Fruit fly (Drosophila melanogaster) whole organism, embryonic: Measurements from ENCODE around the gene rdog.

Experiments
- B-H1 ChIP-seq: fragments of 200-800 bp; sonication (Bioruptor generic); IDR thresholded peaks from 3 replicates; pipeline ENCODE4 v1.3.6; 2022; ENCODE audit warnings: missing biosample characterization, missing genetic modification characterization
- CG11696 ChIP-seq: fragments of 200-800 bp; sonication (Bioruptor generic); IDR thresholded peaks from 2 replicates; pipeline ENCODE4 v1.3.6; 2022; ENCODE audit warnings: missing biosample characterization, missing genetic modification characterization
- CG12219 ChIP-seq: fragments of 200-800 bp; sonication (Bioruptor generic); optimal IDR thresholded peaks from 3 replicates; lab custom pipeline; 2018; ENCODE audit warnings: missing biosample characterization, mild to moderate bottlenecking, missing genetic modification characterization
- CG13424 ChIP-seq: fragments of 200-800 bp; sonication (Bioruptor generic); optimal IDR thresholded peaks from 2 replicates; lab custom pipeline; 2019; ENCODE audit warnings: missing biosample characterization, mild to moderate bottlenecking, missing genetic modification characterization, moderate library complexity
- CG15269 ChIP-seq: fragments of 200-800 bp; sonication (Bioruptor generic); optimal IDR thresholded peaks from 2 replicates; lab custom pipeline; 2018; ENCODE audit warnings: missing biosample characterization, mild to moderate bottlenecking, missing genetic modification characterization, moderate library complexity
- CG15696 ChIP-seq: fragments of 200-800 bp; sonication (Bioruptor generic); optimal IDR thresholded peaks from 2 replicates; lab custom pipeline; 2019; ENCODE audit warnings: missing biosample characterization, mild to moderate bottlenecking, missing genetic modification characterization, moderate library complexity
- CG16863 ChIP-seq: fragments of 200-800 bp; sonication (Bioruptor generic); optimal IDR thresholded peaks from 3 replicates; lab custom pipeline; 2016; ENCODE audit warnings: missing biosample characterization, missing genetic modification characterization
- CG17385 ChIP-seq: fragments of 200-800 bp; sonication (Bioruptor generic); optimal IDR thresholded peaks from 3 replicates; lab custom pipeline; 2018; ENCODE audit warnings: missing biosample characterization, mild to moderate bottlenecking, missing genetic modification characterization
- CG17802 ChIP-seq: fragments of 200-800 bp; sonication (Bioruptor generic); optimal IDR thresholded peaks from 2 replicates; lab custom pipeline; 2018; ENCODE audit warnings: missing biosample characterization, mild to moderate bottlenecking, missing genetic modification characterization, moderate library complexity
- CG17829 ChIP-seq: fragments of 200-800 bp; optimal IDR thresholded peaks from 2 replicates; lab custom pipeline; 2019; ENCODE audit warnings: missing biosample characterization, mild to moderate bottlenecking, missing genetic modification characterization, moderate library complexity
- CG17912 ChIP-seq: fragments of 200-800 bp; sonication (Bioruptor generic); optimal IDR thresholded peaks from 2 replicates; lab custom pipeline; 2018; ENCODE audit warnings: missing biosample characterization, mild to moderate bottlenecking, missing genetic modification characterization
- CG18262 ChIP-seq: fragments of 200-800 bp; optimal IDR thresholded peaks from 3 replicates; lab custom pipeline; 2019; ENCODE audit warnings: missing biosample characterization, mild to moderate bottlenecking, missing genetic modification characterization, moderate library complexity
- CG18764 ChIP-seq: fragments of 200-800 bp; sonication (Bioruptor generic); optimal IDR thresholded peaks from 3 replicates; lab custom pipeline; 2016; ENCODE audit warnings: missing biosample characterization, missing genetic modification characterization
- CG2202 ChIP-seq: fragments of 200-800 bp; sonication (Bioruptor generic); optimal IDR thresholded peaks from 2 replicates; lab custom pipeline; 2018; ENCODE audit warnings: missing biosample characterization, mild to moderate bottlenecking, missing genetic modification characterization
- CG3065 ChIP-seq: fragments of 200-800 bp; sonication (Bioruptor generic); optimal IDR thresholded peaks from 2 replicates; lab custom pipeline; 2016; ENCODE audit warnings: missing biosample characterization, missing genetic modification characterization
- CG33557 ChIP-seq: fragments of 200-800 bp; sonication (Bioruptor generic); optimal IDR thresholded peaks from 2 replicates; lab custom pipeline; 2019; ENCODE audit warnings: missing biosample characterization, mild to moderate bottlenecking, missing genetic modification characterization, moderate library complexity
- CG42726 ChIP-seq: fragments of 200-800 bp; sonication (Bioruptor generic); IDR thresholded peaks from 2 replicates; pipeline ENCODE4 v1.3.6; 2022; ENCODE audit warnings: missing biosample characterization, missing genetic modification characterization; ENCODE audit not compliant: partially characterized antibody
- CG4360 ChIP-seq: fragments of 200-800 bp; sonication (Bioruptor generic); IDR thresholded peaks from 2 replicates; pipeline ENCODE4 v1.3.6; 2022; ENCODE audit warnings: missing biosample characterization, missing genetic modification characterization
- CG4707 ChIP-seq: fragments of 200-800 bp; sonication (Bioruptor generic); optimal IDR thresholded peaks from 2 replicates; lab custom pipeline; 2018; ENCODE audit warnings: missing biosample characterization, mild to moderate bottlenecking, missing genetic modification characterization, moderate library complexity
- CG6813 ChIP-seq: fragments of 200-800 bp; sonication (Bioruptor generic); optimal IDR thresholded peaks from 2 replicates; lab custom pipeline; 2017; ENCODE audit warnings: missing biosample characterization, missing genetic modification characterization, mild to moderate bottlenecking, moderate library complexity, missing genetic modification reagents
- CG6854 ChIP-seq: fragments of 200-800 bp; sonication (Bioruptor generic); optimal IDR thresholded peaks from 3 replicates; lab custom pipeline; 2017; ENCODE audit warnings: missing biosample characterization, mild to moderate bottlenecking, missing genetic modification characterization
- CG7357 ChIP-seq: fragments of 200-800 bp; sonication (Bioruptor generic); IDR thresholded peaks from 3 replicates; pipeline ENCODE4 v1.3.6; 2022; ENCODE audit warnings: missing biosample characterization, missing genetic modification characterization
- CG7745 ChIP-seq: fragments of 200-800 bp; sonication (Bioruptor generic); optimal IDR thresholded peaks from 2 replicates; lab custom pipeline; 2018; ENCODE audit warnings: missing biosample characterization, mild to moderate bottlenecking, missing genetic modification characterization, moderate library complexity
- CG9932 ChIP-seq: fragments of 200-800 bp; sonication (Bioruptor generic); IDR thresholded peaks from 2 replicates; pipeline ENCODE4 v1.3.6; 2022; ENCODE audit warnings: missing biosample characterization, missing genetic modification characterization
- Dref ChIP-seq: fragments of 200-800 bp; sonication (Bioruptor generic); IDR thresholded peaks from 2 replicates; pipeline ENCODE4 v1.3.6; 2022; ENCODE audit warnings: missing biosample characterization, missing genetic modification characterization
- Fer2 ChIP-seq: fragments of 200-800 bp; sonication (Bioruptor generic); optimal IDR thresholded peaks from 2 replicates; lab custom pipeline; 2018; ENCODE audit warnings: missing biosample characterization, mild to moderate bottlenecking, missing genetic modification characterization, moderate library complexity
- PHDP ChIP-seq: fragments of 200-800 bp; sonication (Bioruptor generic); optimal IDR thresholded peaks from 3 replicates; lab custom pipeline; 2018; ENCODE audit warnings: missing biosample characterization, mild to moderate bottlenecking, missing genetic modification characterization, moderate library complexity
- Rx ChIP-seq: fragments of 200-800 bp; sonication (Bioruptor generic); IDR thresholded peaks from 2 replicates; pipeline ENCODE4 v1.3.6; 2022; ENCODE audit warnings: missing biosample characterization, missing genetic modification characterization
- Side ChIP-seq: fragments of 200-800 bp; sonication (Bioruptor generic); optimal IDR thresholded peaks from 2 replicates; lab custom pipeline; 2016; ENCODE audit warnings: missing biosample characterization, missing genetic modification characterization
- Six4 ChIP-seq: fragments of 200-800 bp; sonication (Bioruptor generic); optimal IDR thresholded peaks from 2 replicates; lab custom pipeline; 2016; ENCODE audit warnings: missing biosample characterization, missing genetic modification characterization
- Usf ChIP-seq: fragments of 200-800 bp; sonication (Bioruptor generic); optimal IDR thresholded peaks from 2 replicates; lab custom pipeline; 2017; ENCODE audit warnings: missing genotype, missing biosample characterization, missing genetic modification characterization
- abd-A ChIP-seq: fragments of 200-800 bp; sonication (Bioruptor generic); optimal IDR thresholded peaks from 3 replicates; lab custom pipeline; 2019; ENCODE audit warnings: missing biosample characterization, mild to moderate bottlenecking, missing genetic modification characterization, moderate library complexity
- ato ChIP-seq: fragments of 200-800 bp; sonication (Bioruptor generic); IDR thresholded peaks from 2 replicates; pipeline ENCODE4 v1.3.6; 2022; ENCODE audit warnings: missing biosample characterization, missing genetic modification characterization; ENCODE audit not compliant: partially characterized antibody
- chinmo ChIP-seq: fragments of 200-800 bp; sonication (Bioruptor generic); IDR thresholded peaks from 4 replicates; pipeline ENCODE4 v1.3.6; 2022; ENCODE audit warnings: missing biosample characterization, missing genetic modification characterization; ENCODE audit not compliant: partially characterized antibody
- ci ChIP-seq: fragments of 200-800 bp; sonication (Bioruptor generic); IDR thresholded peaks from 3 replicates; pipeline ENCODE4 v1.3.6; 2022; ENCODE audit warnings: missing biosample characterization, missing genetic modification characterization
- danr ChIP-seq: fragments of 200-800 bp; sonication (Bioruptor generic); IDR thresholded peaks from 2 replicates; pipeline ENCODE4 v1.3.6; 2022; ENCODE audit warnings: missing biosample characterization, missing genetic modification characterization
- disco-r ChIP-seq: fragments of 200-800 bp; sonication (Bioruptor generic); optimal IDR thresholded peaks from 2 replicates; lab custom pipeline; 2016; ENCODE audit warnings: missing biosample characterization, missing genetic modification characterization
- eve ChIP-seq, 2 experiments: fragments of >200 bp; optimal IDR thresholded peaks; 2 replicates each; lab custom pipeline; 2017; ENCODE audit warnings: missing biosample characterization in 2 of 2, missing genetic modification characterization in 2 of 2
- fd3F ChIP-seq: fragments of 200-800 bp; sonication (Bioruptor generic); optimal IDR thresholded peaks from 2 replicates; lab custom pipeline; 2018; ENCODE audit warnings: missing biosample characterization, mild to moderate bottlenecking, missing genetic modification characterization, moderate library complexity
- gcm2 ChIP-seq: fragments of 200-800 bp; sonication (Bioruptor generic); optimal IDR thresholded peaks from 2 replicates; lab custom pipeline; 2016; ENCODE audit warnings: missing biosample characterization, missing genetic modification characterization
- ind ChIP-seq: fragments of 200-800 bp; sonication (Bioruptor generic); optimal IDR thresholded peaks from 3 replicates; lab custom pipeline; 2016; ENCODE audit warnings: missing biosample characterization, missing genetic modification characterization
- klu ChIP-seq: fragments of 200-800 bp; sonication (Bioruptor generic); IDR thresholded peaks from 2 replicates; pipeline ENCODE4 v1.3.6; 2022; ENCODE audit warnings: missing biosample characterization, missing genetic modification characterization
- luna ChIP-seq: fragments of 200-800 bp; sonication (Bioruptor generic); optimal IDR thresholded peaks from 2 replicates; lab custom pipeline; 2016; ENCODE audit warnings: missing biosample characterization, missing genetic modification characterization
- nerfin-2 ChIP-seq: fragments of 200-800 bp; sonication (Bioruptor generic); IDR thresholded peaks from 2 replicates; pipeline ENCODE4 v1.3.6; 2022; ENCODE audit warnings: missing biosample characterization, missing genetic modification characterization; ENCODE audit not compliant: partially characterized antibody
- nom ChIP-seq: fragments of 200-800 bp; sonication (Bioruptor generic); optimal IDR thresholded peaks from 2 replicates; lab custom pipeline; 2017; ENCODE audit warnings: missing biosample characterization, missing genetic modification characterization, mild to moderate bottlenecking, moderate library complexity, missing genetic modification reagents
- peb ChIP-seq: fragments of 200-800 bp; sonication (Bioruptor generic); IDR thresholded peaks from 2 replicates; pipeline ENCODE4 v1.3.6; 2022; ENCODE audit warnings: missing biosample characterization, missing genetic modification characterization
- psq ChIP-seq: fragments of 200-800 bp; sonication (Bioruptor generic); optimal IDR thresholded peaks from 2 replicates; lab custom pipeline; 2017; ENCODE audit warnings: missing biosample characterization, missing genetic modification characterization
- row ChIP-seq: fragments of 200-800 bp; sonication (Bioruptor generic); IDR thresholded peaks from 3 replicates; pipeline ENCODE4 v1.3.6; 2022; ENCODE audit warnings: missing biosample characterization, missing genetic modification characterization
- sd ChIP-seq: fragments of 200-800 bp; sonication (Bioruptor generic); optimal IDR thresholded peaks from 3 replicates; lab custom pipeline; 2018; ENCODE audit warnings: missing biosample characterization, mild to moderate bottlenecking, missing genetic modification characterization, moderate library complexity
- sqz ChIP-seq: fragments of 200-800 bp; sonication (Bioruptor generic); optimal IDR thresholded peaks from 3 replicates; lab custom pipeline; 2018; ENCODE audit warnings: missing biosample characterization, mild to moderate bottlenecking, missing genetic modification characterization

rdog gene

DNA sequence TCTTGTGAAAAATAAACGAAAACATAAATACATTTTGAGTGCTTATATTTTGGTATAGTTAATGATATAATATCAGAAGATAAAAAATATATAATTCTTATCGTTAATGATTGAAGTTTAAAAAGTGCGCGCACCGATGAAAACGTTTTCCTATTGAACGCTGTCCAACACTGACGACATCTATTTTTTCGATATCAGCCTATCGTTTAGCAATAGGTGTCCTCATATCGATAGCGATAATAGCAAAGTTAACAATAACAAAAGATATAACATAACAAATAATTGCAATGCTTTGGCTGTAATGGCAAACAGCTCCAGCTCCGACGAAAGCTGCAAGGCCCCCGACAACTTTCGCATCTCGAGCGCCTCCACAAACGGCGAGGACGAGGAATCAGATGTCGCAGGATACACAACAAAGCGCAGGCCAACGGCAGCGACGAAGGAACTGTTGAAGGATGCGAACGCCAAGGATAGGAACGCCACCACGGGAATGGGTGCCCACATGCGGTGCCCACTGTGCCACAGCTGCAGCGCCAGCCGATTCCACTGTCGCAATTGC, 41.7 kb upstream of the rdog start, which contains the start of gene Atg14 (continued):
- TF ChIP-seq nom (GFP tag; lab: Kevin White, UChicago) (no peak), ind (no peak), nerfin-2 (GFP tag; lab: Robert Waterston, UW) (peak; percentile 98), abd-A (tag; lab: Kevin White, UChicago) (no peak), CG33557 (no peak), CG13424 (tag; lab: Kevin White, UChicago) (no peak), CG7745 (tag; lab: Kevin White, UChicago) (no peak), PHDP (tag; lab: Kevin White, UChicago) (peak; percentile 31), CG16863 (GFP tag; lab: Kevin White, UChicago) (no peak), CG9932 (peak; percentile 33; the same call in 1 of the 2 replicates), CG7357 (no peak), peb (GFP tag; lab: Robert Waterston, UW) (no peak), CG15269 (tag; lab: Kevin White, UChicago) (no peak), CG12219 (GFP tag; lab: Kevin White, UChicago) (no peak), CG17385 (GFP tag; lab: Kevin White, UChicago) (no peak), sqz (GFP tag; lab: Kevin White, UChicago) (no peak), CG4360 (GFP tag; lab: Robert Waterston, UW) (no peak), disco-r (GFP tag; lab: Kevin White, UChicago) (no peak), luna (no peak), Side (GFP tag; lab: Kevin White, UChicago) (no peak), CG18262 (tag; lab: Kevin White, UChicago) (peak; percentile 5), gcm2 (GFP tag; lab: Kevin White, UChicago) (no peak), Dref (GFP tag; lab: Robert Waterston, UW) (peak; percentile 93), CG6854 (GFP tag; lab: Kevin White, UChicago) (no peak), ci (no peak), psq (GFP tag; lab: Kevin White, UChicago) (no peak), klu (GFP tag; lab: Robert Waterston, UW) (no peak), danr (GFP tag; lab: Robert Waterston, UW) (no peak), ato (GFP tag; lab: Robert Waterston, UW) (peak; percentile 92), CG4707 (peak; percentile 2), eve (GFP tag; optimal IDR thresholded peaks at IDR 0.05; lab: Kevin White, UChicago) (no peak), CG17802 (tag; lab: Kevin White, UChicago) (no peak), CG3065 (GFP tag; lab: Kevin White, UChicago) (no peak), CG2202 (tag; lab: Kevin White, UChicago) (no peak), CG6813 (GFP tag; lab: Kevin White, UChicago) (no peak), CG17912 (GFP tag; lab: Kevin White, UChicago) (no peak), CG15696 (no peak), CG42726 (GFP tag; lab: Robert Waterston, UW) (peak; percentile 58; the same call in 1 of the 2 replicates), CG18764 (GFP tag; lab: Kevin White, UChicago) (no peak), Usf (GFP tag; lab: Kevin White, UChicago) (no peak), sd (tag; lab: Kevin White, UChicago) (no peak), Fer2 (tag; lab: Kevin White, UChicago) (no peak), fd3F (no peak), B-H1 (GFP tag; lab: Robert Waterston, UW) (no peak; the same call in 2 of the 3 replicates), row (no peak; the same call in 2 of the 3 replicates), Six4 (no peak), chinmo (GFP tag; lab: Robert Waterston, UW) (peak; percentile 90), CG11696 (GFP tag; lab: Robert Waterston, UW) (no peak), Rx (GFP tag; lab: Robert Waterston, UW) (no peak), CG17829 (peak; percentile 34)
